Fruit fly (Drosophila melanogaster) whole organism: ENCODE results near the gene CG9799.

Experiments
- CG8478 ChIP-seq: fragments of >200 bp; optimal IDR thresholded peaks from 2 replicates; lab custom pipeline; 2018; ENCODE audit warnings: inconsistent platforms
- Dll ChIP-seq: fragments of >200 bp; optimal IDR thresholded peaks from 2 replicates; lab custom pipeline; 2017
- EcR ChIP-seq, 2 experiments: fragments of >200 bp; optimal IDR thresholded peaks; 2 replicates each; lab custom pipeline; 2017; ENCODE audit warnings: missing biosample characterization in 2 of 2, missing genetic modification characterization in 2 of 2, missing genetic modification reagents in 2 of 2
- pan ChIP-seq: fragments of >200 bp; optimal IDR thresholded peaks from 2 replicates; lab custom pipeline; 2017
- psq ChIP-seq: fragments of >200 bp; optimal IDR thresholded peaks from 2 replicates; lab custom pipeline; 2017
- usp ChIP-seq: fragments of >200 bp; optimal IDR thresholded peaks from 2 replicates; lab custom pipeline; 2017; ENCODE audit warnings: missing biosample characterization, missing genetic modification characterization, mixed read lengths

The CG9799 gene

dm6 chr3R:13363347-13363994, 25.0 kb downstream of the CG9799 start:
- no peak for TF ChIP-seq usp (GFP tag; lab: Kevin White, UChicago)
- no peak for TF ChIP-seq EcR (GFP tag; optimal IDR thresholded peaks at IDR 0.05; lab: Kevin White, UChicago)
- TF ChIP-seq pan (lab: Kevin White, UChicago), result no peak
- TF ChIP-seq psq, result no peak
- no peak for TF ChIP-seq Dll (lab: Kevin White, UChicago)
- TF ChIP-seq CG8478 (lab: Kevin White, UChicago), result no peak

- TF ChIP-seq Dll (lab: Kevin White, UChicago) (no peak), psq (no peak), pan (lab: Kevin White, UChicago) (no peak), CG8478 (lab: Kevin White, UChicago) (no peak), EcR (GFP tag; optimal IDR thresholded peaks at IDR 0.05; lab: Kevin White, UChicago) (no peak), usp (GFP tag; lab: Kevin White, UChicago) (no peak)
Observed at dm6 chr3R:13360108-13360507, 28.4 kb downstream of the CG9799 start.

- no peak for TF ChIP-seq EcR (GFP tag; optimal IDR thresholded peaks at IDR 0.05; lab: Kevin White, UChicago)
- TF ChIP-seq CG8478 (lab: Kevin White, UChicago), result no peak
- no peak for TF ChIP-seq psq
Observed at dm6 chr3R:13356960-13357359, 31.5 kb downstream of the CG9799 start.

- TF ChIP-seq Dll (lab: Kevin White, UChicago) (no peak), psq (no peak), usp (GFP tag; lab: Kevin White, UChicago) (no peak), EcR (GFP tag; optimal IDR thresholded peaks at IDR 0.05; lab: Kevin White, UChicago) (no peak), CG8478 (lab: Kevin White, UChicago) (no peak), pan (lab: Kevin White, UChicago) (no peak)
Observed at dm6 chr3R:13353373-13353772, 35.1 kb downstream of the CG9799 start, which contains the start of gene mthl12. TSS of gene mthl12 (plus strand) at chr3R:13353673.

dm6 chr3R:13338030-13338429, 50.5 kb downstream of the CG9799 start, which contains the start of gene PK2-R1:
TSS of gene PK2-R1 (plus strand) at chr3R:13338330.
- no peak for TF ChIP-seq pan (lab: Kevin White, UChicago)
- no peak for TF ChIP-seq usp (GFP tag; lab: Kevin White, UChicago)
- no peak for TF ChIP-seq CG8478 (lab: Kevin White, UChicago)
- no peak for TF ChIP-seq psq
- TF ChIP-seq Dll (lab: Kevin White, UChicago), result no peak
- no peak for TF ChIP-seq EcR (GFP tag; optimal IDR thresholded peaks at IDR 0.05; lab: Kevin White, UChicago)
